Fruit fly (Drosophila melanogaster): Measurements from ENCODE around the gene CG5704.

The CG5704 gene

DNA sequence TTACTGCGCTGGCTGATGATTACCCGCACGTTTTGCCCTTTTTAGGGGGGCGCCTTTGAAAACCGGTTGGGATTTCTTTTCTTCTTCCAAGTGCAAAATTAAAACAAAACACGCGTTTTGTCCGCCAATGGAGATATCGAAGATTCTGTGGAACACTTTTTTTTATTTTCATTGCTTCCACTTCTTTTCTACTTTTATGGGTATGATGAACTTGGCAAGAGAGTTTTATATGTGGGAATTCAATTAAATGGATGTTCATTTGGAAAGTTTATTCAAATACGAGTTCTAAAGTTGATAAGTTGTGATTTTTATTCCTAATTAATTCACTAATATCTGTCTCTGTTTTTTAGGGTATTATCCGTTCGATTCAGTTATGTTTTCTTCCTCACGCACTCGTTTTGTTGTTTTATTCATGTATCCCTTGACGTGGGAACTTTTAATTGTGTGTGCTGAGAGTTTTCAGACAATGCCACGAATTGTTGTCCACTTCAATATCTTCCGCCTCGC, 6.7 kb downstream of the CG5704 start (continued):
- TF ChIP-seq Fer1 (GFP tag; optimal IDR thresholded peaks at IDR 0.05): no peak
- TF ChIP-seq cad (GFP tag; optimal IDR thresholded peaks at IDR 0.05): no peak
- no peak for TF ChIP-seq Vsx1 (GFP tag; optimal IDR thresholded peaks at IDR 0.05)
- TF ChIP-seq CG18764 (GFP tag; optimal IDR thresholded peaks at IDR 0.05): no peak
- no peak for TF ChIP-seq MTF-1 (GFP tag; optimal IDR thresholded peaks at IDR 0.05; ENCODE audit: borderline replicate concordance)
- TF ChIP-seq ind (GFP tag; optimal IDR thresholded peaks at IDR 0.05): peak; percentile 54
- no peak for TF ChIP-seq E2f2 (GFP tag; IDR thresholded peaks at IDR 0.05)
- no peak for TF ChIP-seq eve (GFP tag; optimal IDR thresholded peaks at IDR 0.05)
- no peak for TF ChIP-seq stwl (tag; optimal IDR thresholded peaks at IDR 0.05)
- TF ChIP-seq vfl (GFP tag; optimal IDR thresholded peaks at IDR 0.05): no peak
- TF ChIP-seq Scr (GFP tag; IDR thresholded peaks at IDR 0.05; ENCODE audit: partially characterized antibody): no peak
- TF ChIP-seq sr (GFP tag; IDR thresholded peaks at IDR 0.05): no peak
- TF ChIP-seq btn (GFP tag; optimal IDR thresholded peaks at IDR 0.05): no peak
- no peak for TF ChIP-seq crp (GFP tag; optimal IDR thresholded peaks at IDR 0.05)
- TF ChIP-seq ham (GFP tag; IDR thresholded peaks at IDR 0.05): no peak
- TF ChIP-seq ttk (GFP tag; IDR thresholded peaks at IDR 0.05): 0 out of 2 replicates have a peak, but pooled peaks have one; percentile 41
- no peak for TF ChIP-seq h (optimal IDR thresholded peaks at IDR 0.05)
- TF ChIP-seq Sox100B (GFP tag; optimal IDR thresholded peaks at IDR 0.05): peak; percentile 50
- TF ChIP-seq CG9727 (GFP tag; optimal IDR thresholded peaks at IDR 0.05): no peak
- no peak for TF ChIP-seq CG4854 (GFP tag; optimal IDR thresholded peaks at IDR 0.05)
- TF ChIP-seq Lhr (GFP tag; optimal IDR thresholded peaks at IDR 0.05): no peak
- TF ChIP-seq amos (GFP tag; IDR thresholded peaks at IDR 0.05; ENCODE audit: partially characterized antibody): no peak
- TF ChIP-seq Mad (GFP tag; optimal IDR thresholded peaks at IDR 0.05): no peak
- TF ChIP-seq CG11695 (GFP tag; IDR thresholded peaks at IDR 0.05): peak; percentile 55; the same call in 1 of the 3 replicates
- TF ChIP-seq mld (GFP tag; IDR thresholded peaks at IDR 0.05; ENCODE audit: partially characterized antibody): no peak
- TF ChIP-seq Taf1 (GFP tag; IDR thresholded peaks at IDR 0.05): no peak
- TF ChIP-seq ro (GFP tag; IDR thresholded peaks at IDR 0.05): no peak
- TF ChIP-seq Ets97D (GFP tag; optimal IDR thresholded peaks at IDR 0.05): no peak
- no peak for TF ChIP-seq shn (GFP tag; optimal IDR thresholded peaks at IDR 0.05)
- TF ChIP-seq CG4424 (GFP tag; optimal IDR thresholded peaks at IDR 0.05): peak; percentile 13
- no peak for TF ChIP-seq pros (GFP tag; optimal IDR thresholded peaks at IDR 0.05)
- no peak for TF ChIP-seq CTCF (GFP tag; optimal IDR thresholded peaks at IDR 0.05)
- TF ChIP-seq gt (GFP tag; IDR thresholded peaks at IDR 0.05): no peak
- peak; percentile 53 for TF ChIP-seq wor (GFP tag; IDR thresholded peaks at IDR 0.05)
- peak; percentile 26 for TF ChIP-seq trem (tag; optimal IDR thresholded peaks at IDR 0.05)
- no peak for TF ChIP-seq Nf-YC (tag; optimal IDR thresholded peaks at IDR 0.05)
- TF ChIP-seq CG31388 (GFP tag; optimal IDR thresholded peaks at IDR 0.05): no peak
- no peak for TF ChIP-seq CG33557 (GFP tag; optimal IDR thresholded peaks at IDR 0.05)
- no peak for TF ChIP-seq CG17802 (tag; optimal IDR thresholded peaks at IDR 0.05)
- TF ChIP-seq cas (GFP tag; IDR thresholded peaks at IDR 0.05): no peak
- TF ChIP-seq lab (GFP tag; optimal IDR thresholded peaks at IDR 0.05): peak; percentile 14
- no peak for TF ChIP-seq jumu (GFP tag; optimal IDR thresholded peaks at IDR 0.05)
- TF ChIP-seq corto (GFP tag; optimal IDR thresholded peaks at IDR 0.05): peak; percentile 83
- no peak for TF ChIP-seq crol (GFP tag; IDR thresholded peaks at IDR 0.05)
- TF ChIP-seq Hr78 (GFP tag; optimal IDR thresholded peaks at IDR 0.05): no peak
- no peak for TF ChIP-seq bbx (GFP tag; IDR thresholded peaks at IDR 0.05; ENCODE audit: partially characterized antibody)
- TF ChIP-seq CG11085 (GFP tag; IDR thresholded peaks at IDR 0.05): no peak
- no peak for TF ChIP-seq Jarid2 (GFP tag; optimal IDR thresholded peaks at IDR 0.05)
- TF ChIP-seq BEAF-32 (GFP tag; optimal IDR thresholded peaks at IDR 0.05): no peak
- no peak for TF ChIP-seq CG15696 (tag; optimal IDR thresholded peaks at IDR 0.05)
- TF ChIP-seq Hr3 (GFP tag; optimal IDR thresholded peaks at IDR 0.05): no peak
- TF ChIP-seq Dip2 (GFP tag; IDR thresholded peaks at IDR 0.05): no peak

All from whole organism, embryonic.